Worm (Caenorhabditis elegans) whole organism, young adult: ENCODE measurements around the gene C25H3.3.

Source experiments
- B0261.1 ChIP-seq: sonication (generic microtip); optimal IDR thresholded peaks from 2 replicates; lab custom pipeline; 2016; ENCODE audit warnings: mild to moderate bottlenecking, missing genetic modification characterization, moderate library complexity, missing compliant biosample characterization
- B0336.3 ChIP-seq: fragments of 200-800 bp; sonication (Bioruptor generic); IDR thresholded peaks from 2 replicates; pipeline ENCODE4 v1.3.6; 2022; ENCODE audit warnings: missing genetic modification characterization, missing compliant biosample characterization
- D2030.7 ChIP-seq: fragments of 200-800 bp; sonication (Bioruptor generic); IDR thresholded peaks from 2 replicates; pipeline ENCODE4 v1.3.6; 2022; ENCODE audit warnings: missing genetic modification reagents, missing genetic modification characterization, missing compliant biosample characterization
- F37B4.10 ChIP-seq: fragments of 200-800 bp; sonication (Bioruptor generic); IDR thresholded peaks from 2 replicates; pipeline ENCODE4 v1.3.6; 2022; ENCODE audit warnings: missing genetic modification characterization, missing compliant biosample characterization
- F52B5.7 ChIP-seq: sonication (generic microtip); optimal IDR thresholded peaks from 2 replicates; lab custom pipeline; 2016; ENCODE audit warnings: mild to moderate bottlenecking, missing genetic modification characterization, missing compliant biosample characterization
- F55B11.4 ChIP-seq: sonication (generic microtip); optimal IDR thresholded peaks from 2 replicates; lab custom pipeline; 2016; ENCODE audit warnings: missing compliant biosample characterization, missing genetic modification characterization, borderline replicate concordance; ENCODE audit not compliant: insufficient read depth
- K11D2.4 ChIP-seq: fragments of 200-800 bp; sonication (Bioruptor generic); IDR thresholded peaks from 2 replicates; pipeline ENCODE4 v1.3.6; 2022; ENCODE audit warnings: missing genetic modification reagents, missing genetic modification characterization, missing compliant biosample characterization
- T07F8.4 ChIP-seq: sonication (generic microtip); optimal IDR thresholded peaks from 2 replicates; lab custom pipeline; 2016; ENCODE audit warnings: mild to moderate bottlenecking, missing genetic modification characterization, moderate library complexity, missing compliant biosample characterization
- T26A5.8 ChIP-seq: sonication (generic microtip); optimal IDR thresholded peaks from 2 replicates; lab custom pipeline; 2016; ENCODE audit warnings: missing genetic modification characterization, missing compliant biosample characterization
- atf-7 ChIP-seq: sonication (generic microtip); optimal IDR thresholded peaks from 2 replicates; lab custom pipeline; 2017; ENCODE audit warnings: mild to moderate bottlenecking, missing genetic modification characterization, missing compliant biosample characterization
- attf-6 ChIP-seq: fragments of 200-800 bp; sonication (Bioruptor generic); IDR thresholded peaks from 2 replicates; pipeline ENCODE4 v1.3.6; 2022; ENCODE audit warnings: missing genetic modification reagents, missing genetic modification characterization, missing compliant biosample characterization
- cebp-1 ChIP-seq, 2 experiments: fragments of 200-800 bp in 1 of 2; sonication (Bioruptor generic) in 1 of 2; sonication (generic microtip) in 1 of 2; IDR thresholded peaks in 1 of 2; optimal IDR thresholded peaks in 1 of 2; 2 replicates each; pipeline versions ENCODE4 v1.3.6 to Lab custom; 2017 to 2022; ENCODE audit warnings: missing compliant biosample characterization in 2 of 2, missing genetic modification characterization in 2 of 2, mild to moderate bottlenecking in 1 of 2, missing genetic modification reagents in 1 of 2, moderate library complexity in 1 of 2
- ceh-79 ChIP-seq: sonication (generic microtip); optimal IDR thresholded peaks from 2 replicates; lab custom pipeline; 2017; ENCODE audit warnings: mild to moderate bottlenecking, missing genetic modification characterization, missing compliant biosample characterization
- die-1 ChIP-seq: sonication (generic microtip); optimal IDR thresholded peaks from 2 replicates; lab custom pipeline; 2016; ENCODE audit warnings: missing genotype, mild to moderate bottlenecking, missing genetic modification characterization, missing compliant biosample characterization
- efl-1 ChIP-seq: fragments of 150-350 bp; optimal IDR thresholded peaks from 2 replicates; lab custom pipeline; 2014; ENCODE audit warnings: missing biosample characterization, missing genetic modification reagents, missing genetic modification characterization
- gei-17 ChIP-seq: fragments of 200-800 bp; sonication (Bioruptor generic); optimal IDR thresholded peaks from 2 replicates; lab custom pipeline; 2018; ENCODE audit warnings: mild to moderate bottlenecking, missing genetic modification characterization, missing compliant biosample characterization
- him-1 ChIP-seq: sonication (generic microtip); optimal IDR thresholded peaks from 2 replicates; lab custom pipeline; 2016; ENCODE audit warnings: missing genotype, missing genetic modification reagents, missing genetic modification characterization, missing compliant biosample characterization
- lsl-1 ChIP-seq: fragments of 200-800 bp; sonication (Bioruptor generic); optimal IDR thresholded peaks from 2 replicates; lab custom pipeline; 2018; ENCODE audit warnings: mild to moderate bottlenecking, missing genetic modification characterization, moderate library complexity, missing compliant biosample characterization
- madf-6 ChIP-seq: fragments of 200-800 bp; sonication (Bioruptor generic); IDR thresholded peaks from 2 replicates; pipeline ENCODE4 v1.3.6; 2022; ENCODE audit warnings: missing genetic modification reagents, missing genetic modification characterization, missing compliant biosample characterization
- mel-28 ChIP-seq: sonication (generic microtip); optimal IDR thresholded peaks from 2 replicates; lab custom pipeline; 2016; ENCODE audit warnings: borderline replicate concordance, mild to moderate bottlenecking, missing genetic modification characterization, missing compliant biosample characterization
- mes-4 ChIP-seq: sonication (generic microtip); optimal IDR thresholded peaks from 2 replicates; lab custom pipeline; 2016; ENCODE audit warnings: missing genotype, missing genetic modification characterization, missing compliant biosample characterization
- nfya-1 ChIP-seq: sonication (generic microtip); optimal IDR thresholded peaks from 2 replicates; lab custom pipeline; 2017; ENCODE audit warnings: antibody characterized with exemption, missing compliant biosample characterization, missing genetic modification characterization, borderline replicate concordance; ENCODE audit not compliant: insufficient read depth
- nfyb-1 ChIP-seq: fragments of 200-800 bp; sonication (Bioruptor generic); IDR thresholded peaks from 2 replicates; pipeline ENCODE4 v1.3.6; 2022; ENCODE audit warnings: missing genetic modification reagents, missing genetic modification characterization, missing compliant biosample characterization
- nhr-80 ChIP-seq: sonication (generic microtip); optimal IDR thresholded peaks from 2 replicates; lab custom pipeline; 2016; ENCODE audit warnings: missing genetic modification characterization, missing compliant biosample characterization
- rec-8 ChIP-seq, 2 experiments: sonication (generic microtip); optimal IDR thresholded peaks; 2 replicates each; lab custom pipeline; 2016; ENCODE audit warnings: mild to moderate bottlenecking in 2 of 2, missing genetic modification characterization in 2 of 2, missing genetic modification reagents in 2 of 2, missing genotype in 2 of 2, missing biosample characterization in 1 of 2, missing compliant biosample characterization in 1 of 2, moderate library complexity in 1 of 2
- sdz-38 ChIP-seq: sonication (generic microtip); optimal IDR thresholded peaks from 2 replicates; lab custom pipeline; 2016; ENCODE audit warnings: missing genotype, missing genetic modification characterization, missing compliant biosample characterization
- snpc-4 ChIP-seq, 5 experiments: fragments of 150-350 bp in 1 of 5; sonication (generic microtip) in 4 of 5; optimal IDR thresholded peaks; 2 replicates each; lab custom pipeline; 2014 to 2018; ENCODE audit warnings: missing genetic modification characterization in 5 of 5, missing biosample characterization in 3 of 5, antibody characterized with exemption in 2 of 5, mild to moderate bottlenecking in 2 of 5, missing compliant biosample characterization in 2 of 5, missing genotype in 2 of 5, moderate library complexity in 2 of 5, missing genetic modification reagents in 1 of 5
- somi-1 ChIP-seq: fragments of 200-800 bp; sonication (Bioruptor generic); optimal IDR thresholded peaks from 2 replicates; lab custom pipeline; 2018; ENCODE audit warnings: mild to moderate bottlenecking, missing genetic modification characterization, missing compliant biosample characterization
- tbx-9 ChIP-seq: sonication (generic microtip); optimal IDR thresholded peaks from 2 replicates; lab custom pipeline; 2016; ENCODE audit warnings: borderline replicate concordance, missing genetic modification characterization, inconsistent platforms, missing compliant biosample characterization
- tlf-1 ChIP-seq: fragments of 200-800 bp; sonication (Bioruptor generic); optimal IDR thresholded peaks from 2 replicates; lab custom pipeline; 2018; ENCODE audit warnings: mild to moderate bottlenecking, missing genetic modification characterization, missing compliant biosample characterization
- ztf-28 ChIP-seq: fragments of 200-800 bp; sonication (Bioruptor generic); IDR thresholded peaks from 2 replicates; pipeline ENCODE4 v1.3.6; 2022; ENCODE audit warnings: missing genetic modification reagents, missing genetic modification characterization, missing compliant biosample characterization
- ztf-3 ChIP-seq: fragments of 200-800 bp; sonication (Bioruptor generic); optimal IDR thresholded peaks from 2 replicates; lab custom pipeline; 2018; ENCODE audit warnings: mild to moderate bottlenecking, missing genetic modification characterization, missing compliant biosample characterization

C25H3.3 gene

DNA sequence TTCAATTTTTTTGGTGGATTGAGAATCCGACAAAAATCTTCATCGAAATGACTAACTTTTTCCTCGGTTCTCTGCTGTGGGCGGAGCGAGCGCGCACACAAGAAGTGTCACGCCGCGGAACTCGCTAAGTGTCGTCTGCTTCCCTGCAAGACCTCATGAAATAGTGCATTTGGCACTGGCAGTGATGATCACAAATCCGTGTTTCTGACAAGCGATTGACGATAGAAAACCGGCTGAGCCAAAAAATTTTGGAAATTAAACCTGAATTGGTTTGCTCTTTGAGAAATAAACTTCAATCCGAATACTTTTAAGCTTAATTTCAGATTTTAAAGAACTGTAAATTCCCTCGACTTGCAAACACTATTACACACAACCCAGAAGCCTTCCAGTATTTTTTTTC lies 7.5 kb downstream of the C25H3.3 start (continued):
- TF ChIP-seq madf-6 (GFP tag; lab: Robert Waterston, UW) = peak; percentile 63
- no peak for TF ChIP-seq T26A5.8 (tag; lab: Kevin White, UChicago)
- no peak for TF ChIP-seq ztf-28 (GFP tag; lab: Robert Waterston, UW)
- TF ChIP-seq somi-1 (GFP tag; lab: Kevin White, UChicago) = no peak
- TF ChIP-seq F37B4.10 (GFP tag; lab: Robert Waterston, UW) = no peak
- peak; percentile 3 for TF ChIP-seq nhr-80
- TF ChIP-seq T07F8.4 (tag; lab: Kevin White, UChicago) = no peak
- no peak for TF ChIP-seq sdz-38 (tag; lab: Kevin White, UChicago)

DNA sequence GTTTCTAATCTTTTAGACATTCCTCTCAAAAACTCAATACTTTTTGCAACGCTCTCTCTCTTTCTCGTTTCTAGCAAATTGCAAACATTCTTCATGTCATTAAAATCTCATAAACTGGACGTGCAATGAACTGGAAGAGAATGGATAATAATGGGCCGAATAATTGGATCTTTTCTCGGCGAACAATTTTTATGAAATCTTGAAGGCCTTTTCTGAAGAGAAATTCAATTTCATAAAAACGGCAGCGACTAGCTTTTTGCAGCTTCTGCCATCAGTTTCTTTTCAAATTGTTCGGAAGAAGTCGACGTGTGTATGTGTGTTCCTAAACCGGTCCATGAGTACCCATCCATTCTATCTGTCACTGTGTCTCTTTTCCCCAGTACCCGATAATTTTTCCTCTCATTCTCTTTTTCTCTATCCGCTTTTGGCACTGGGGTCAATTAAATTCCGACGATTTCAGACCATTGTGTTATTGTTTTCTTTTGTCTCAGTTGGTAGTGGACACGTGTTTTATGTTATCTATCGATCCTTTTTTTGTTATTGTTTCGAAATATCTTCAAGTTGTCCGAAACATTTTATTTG lies 8.7 kb downstream of the C25H3.3 start:
- TF ChIP-seq atf-7 (tag; lab: Kevin White, UChicago) (no peak), cebp-1 (GFP tag; IDR thresholded peaks at IDR 0.05; lab: Robert Waterston, UW) (no peak), cebp-1 (tag; optimal IDR thresholded peaks at IDR 0.05; lab: Kevin White, UChicago) (peak; percentile 28), T07F8.4 (tag; lab: Kevin White, UChicago) (no peak)

DNA sequence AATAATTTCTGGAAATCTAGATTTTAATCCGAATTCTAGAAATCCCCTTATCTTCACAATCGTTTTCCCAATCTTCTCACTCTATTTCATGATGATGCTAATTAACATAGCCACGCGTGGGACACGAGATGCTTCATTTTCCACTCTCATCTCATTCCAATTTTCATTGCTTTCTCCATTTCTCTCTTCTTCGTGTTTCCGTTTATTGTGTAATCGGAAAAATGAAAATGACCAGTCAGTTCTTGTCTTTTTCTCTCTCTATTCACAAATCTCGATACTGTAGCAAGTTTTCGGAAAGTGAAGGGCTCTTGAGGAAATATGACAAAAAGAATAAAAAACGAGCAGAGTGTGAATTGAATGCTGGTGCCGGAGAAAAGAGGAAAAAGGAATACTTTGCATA lies 10.5 kb downstream of the C25H3.3 start:
- TF ChIP-seq tbx-9 (tag; lab: Kevin White, UChicago) (no peak), K11D2.4 (GFP tag; lab: Robert Waterston, UW) (no peak), F55B11.4 (no peak), rec-8 (tag; optimal IDR thresholded peaks at IDR 0.05; lab: Kevin White, UChicago) (no peak), B0261.1 (no peak), gei-17 (no peak)

DNA sequence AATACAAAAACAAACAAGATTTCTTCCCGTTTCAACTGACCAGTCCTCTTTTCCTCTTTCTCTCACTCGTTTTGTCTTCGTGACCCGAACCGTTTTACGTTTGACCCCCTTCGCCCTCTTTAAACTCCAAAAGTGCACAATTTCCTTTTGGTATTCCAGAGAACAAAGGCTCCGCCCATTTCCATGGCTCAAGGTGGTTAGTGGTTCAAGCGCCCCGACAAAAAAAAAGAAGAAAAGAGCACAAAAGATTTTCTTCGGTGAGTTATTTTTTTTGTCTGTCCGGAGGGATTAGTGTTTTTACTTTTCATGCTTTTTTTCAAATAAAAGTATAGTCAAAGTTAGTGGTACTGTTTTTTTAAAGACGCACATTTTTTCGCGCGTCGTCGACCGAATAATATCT lies 13.5 kb downstream of the C25H3.3 start, which contains the start of gene osta-2:
Gene osta-2 (plus strand): TSS at position 160 of the 400 bp plus-strand sequence.
- TF ChIP-seq die-1 (tag; lab: Kevin White, UChicago) = no peak
- TF ChIP-seq somi-1 (GFP tag; lab: Kevin White, UChicago) = no peak
- TF ChIP-seq nfyb-1 = 0 out of 2 replicates have a peak, but pooled peaks have one; percentile 34
- TF ChIP-seq efl-1 (GFP tag; lab: Kevin White, UChicago) = no peak

DNA sequence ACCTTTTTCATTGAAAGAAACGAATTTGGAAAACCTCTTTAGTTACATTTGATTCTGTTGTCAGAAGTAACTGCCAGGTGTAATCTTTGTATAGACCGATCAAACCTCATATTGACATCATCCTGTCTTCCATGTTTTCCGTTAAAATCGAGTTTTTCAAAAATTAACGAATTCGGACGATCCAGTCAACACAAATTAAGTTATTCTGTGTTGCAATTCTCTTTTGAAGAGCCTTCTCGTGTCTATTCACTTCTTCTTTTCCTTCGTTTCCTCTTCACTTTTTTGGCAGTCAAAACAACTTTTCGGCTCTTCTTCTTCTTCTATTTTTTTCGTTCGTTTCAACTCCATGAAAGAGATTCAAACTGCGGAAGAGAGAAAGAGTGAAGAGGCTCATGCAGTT lies 14.2 kb downstream of the C25H3.3 start:
- TF ChIP-seq snpc-4 (GFP tag; optimal IDR thresholded peaks at IDR 0.05; lab: Kevin White, UChicago) = no peak
- no peak for TF ChIP-seq snpc-4 (tag; optimal IDR thresholded peaks at IDR 0.05; lab: Kevin White, UChicago)
- TF ChIP-seq D2030.7 = no peak
- no peak for TF ChIP-seq attf-6 (GFP tag; lab: Robert Waterston, UW)
- no peak for TF ChIP-seq tlf-1
- TF ChIP-seq B0336.3 = no peak
- no peak for TF ChIP-seq mel-28 (tag; lab: Kevin White, UChicago)
- TF ChIP-seq him-1 = no peak
- TF ChIP-seq ceh-79 = no peak
- no peak for TF ChIP-seq ztf-3 (GFP tag; lab: Kevin White, UChicago)
- TF ChIP-seq F52B5.7 (tag; lab: Kevin White, UChicago) = no peak
- no peak for TF ChIP-seq lsl-1 (GFP tag; lab: Kevin White, UChicago)
- no peak for TF ChIP-seq nfya-1 (tag; lab: Kevin White, UChicago)
- TF ChIP-seq mes-4 (tag; lab: Kevin White, UChicago) = no peak
